Worm (Caenorhabditis elegans) whole organism, L3 larva: Measurements from ENCODE around the gene djr-1.2.

Source experiments
- aly-2 ChIP-seq: fragments of 150-350 bp; optimal IDR thresholded peaks from 2 replicates; lab custom pipeline; 2014; ENCODE audit warnings: missing biosample characterization, missing genetic modification characterization
- ceh-28 ChIP-seq: fragments of 150-350 bp; optimal IDR thresholded peaks from 2 replicates; lab custom pipeline; 2014; ENCODE audit warnings: missing biosample characterization, missing genetic modification reagents, missing genetic modification characterization
- ceh-82 ChIP-seq: fragments of 150-350 bp; optimal IDR thresholded peaks from 2 replicates; lab custom pipeline; 2014; ENCODE audit warnings: missing biosample characterization, missing genetic modification characterization
- elt-3 ChIP-seq, 3 experiments: fragments of 150-350 bp in 1 of 3; sonication (generic microtip) in 2 of 3; optimal IDR thresholded peaks; 2 replicates in 2 of 3; 4 replicates in 1 of 3; lab custom pipeline; 2014 to 2017; ENCODE audit warnings: missing biosample characterization in 3 of 3, missing genetic modification characterization in 3 of 3
- fkh-10 ChIP-seq: sonication (generic microtip); optimal IDR thresholded peaks from 2 replicates; lab custom pipeline; 2017; ENCODE audit warnings: missing biosample characterization, missing genetic modification reagents, missing genetic modification characterization
- hmg-11 ChIP-seq: sonication (generic microtip); optimal IDR thresholded peaks from 2 replicates; lab custom pipeline; 2016; ENCODE audit warnings: missing genetic modification characterization, missing compliant biosample characterization
- jun-1 ChIP-seq: fragments of 150-350 bp; optimal IDR thresholded peaks from 2 replicates; lab custom pipeline; 2014; ENCODE audit warnings: missing biosample characterization, missing genetic modification reagents, missing genetic modification characterization
- lin-39 ChIP-seq: fragments of 150-350 bp; optimal IDR thresholded peaks from 2 replicates; lab custom pipeline; 2018; ENCODE audit warnings: missing biosample characterization, missing genetic modification reagents, missing genetic modification characterization
- nhr-237 ChIP-seq: fragments of 150-350 bp; optimal IDR thresholded peaks from 2 replicates; lab custom pipeline; 2014; ENCODE audit warnings: missing biosample characterization, missing genetic modification characterization
- nhr-28 ChIP-seq: fragments of 150-350 bp; optimal IDR thresholded peaks from 2 replicates; lab custom pipeline; 2014; ENCODE audit warnings: missing biosample characterization, missing genetic modification characterization
- nhr-76 ChIP-seq: fragments of 150-350 bp; sonication (generic microtip); optimal IDR thresholded peaks from 5 replicates; lab custom pipeline; 2014; ENCODE audit warnings: missing biosample characterization, missing genetic modification characterization
- nhr-77 ChIP-seq: fragments of 150-350 bp; optimal IDR thresholded peaks from 2 replicates; lab custom pipeline; 2014; ENCODE audit warnings: missing biosample characterization, missing genetic modification characterization
- skn-1 ChIP-seq: fragments of 150-350 bp; optimal IDR thresholded peaks from 2 replicates; lab custom pipeline; 2014; ENCODE audit warnings: missing biosample characterization, missing genetic modification characterization
- ztf-11 ChIP-seq: fragments of 150-350 bp; optimal IDR thresholded peaks from 2 replicates; lab custom pipeline; 2014; ENCODE audit warnings: missing biosample characterization, missing genetic modification characterization

ce11 chrV:4055025-4055424 lies at the start of gene djr-1.2:
- TF ChIP-seq ztf-11 (no peak), nhr-237 (tag; lab: Kevin White, UChicago) (no peak), ceh-28 (tag; lab: Kevin White, UChicago) (no peak), elt-3 (tag; optimal IDR thresholded peaks at IDR 0.05; lab: Kevin White, UChicago) (no peak), nhr-28 (tag; lab: Kevin White, UChicago) (no peak), skn-1 (tag; lab: Kevin White, UChicago) (no peak), nhr-77 (no peak), lin-39 (tag; lab: Kevin White, UChicago) (no peak), fkh-10 (GFP tag; lab: Kevin White, UChicago) (no peak), nhr-76 (no peak), hmg-11 (tag; lab: Kevin White, UChicago) (no peak), jun-1 (tag; lab: Kevin White, UChicago) (no peak), aly-2 (no peak), ceh-82 (tag; lab: Kevin White, UChicago) (no peak)
